Worm (Caenorhabditis elegans) whole organism, midembryonic: ENCODE results near the gene ttr-22.

ENCODE experiments used
- T22C8.4 ChIP-seq: fragments of 200-800 bp; sonication (Bioruptor generic); IDR thresholded peaks from 2 replicates; pipeline ENCODE4 v1.3.6; 2022; ENCODE audit warnings: missing genetic modification characterization, missing compliant biosample characterization
- cog-1 ChIP-seq: sonication (generic microtip); optimal IDR thresholded peaks from 2 replicates; lab custom pipeline; 2016; ENCODE audit warnings: missing genetic modification characterization, missing compliant biosample characterization
- flt-1 ChIP-seq: fragments of 200-800 bp; sonication (Bioruptor generic); IDR thresholded peaks from 2 replicates; pipeline ENCODE4 v1.3.6; 2022; ENCODE audit warnings: missing genetic modification characterization, missing compliant biosample characterization
- klf-2 ChIP-seq: fragments of 200-800 bp; sonication (Bioruptor generic); conservative IDR thresholded peaks from 2 replicates; pipeline ENCODE4 v1.3.6; 2022; ENCODE audit warnings: missing genetic modification reagents, missing genetic modification characterization, missing compliant biosample characterization
- med-1 ChIP-seq: sonication (generic microtip); optimal IDR thresholded peaks from 2 replicates; lab custom pipeline; 2017; ENCODE audit warnings: missing genetic modification characterization, mild to moderate bottlenecking, missing compliant biosample characterization, antibody characterized with exemption, missing genetic modification reagents; ENCODE audit not compliant: insufficient read depth
- ref-1 ChIP-seq: fragments of 200-800 bp; sonication (Bioruptor generic); conservative IDR thresholded peaks from 2 replicates; pipeline ENCODE4 v1.3.6; 2022; ENCODE audit warnings: missing genetic modification reagents, missing genetic modification characterization, missing compliant biosample characterization
- tab-1 ChIP-seq: fragments of 200-800 bp; sonication (Bioruptor generic); IDR thresholded peaks from 2 replicates; pipeline ENCODE4 v1.3.6; 2022; ENCODE audit warnings: missing genetic modification characterization, missing compliant biosample characterization
- ztf-23 ChIP-seq: fragments of 200-800 bp; sonication (Bioruptor generic); IDR thresholded peaks from 2 replicates; pipeline ENCODE4 v1.3.6; 2022; ENCODE audit warnings: missing genetic modification reagents, missing genetic modification characterization, missing compliant biosample characterization
- ztf-29 ChIP-seq: fragments of 200-800 bp; sonication (Bioruptor generic); IDR thresholded peaks from 2 replicates; pipeline ENCODE4 v1.3.6; 2022; ENCODE audit warnings: missing genetic modification reagents, missing genetic modification characterization, missing compliant biosample characterization

Gene ttr-22

DNA sequence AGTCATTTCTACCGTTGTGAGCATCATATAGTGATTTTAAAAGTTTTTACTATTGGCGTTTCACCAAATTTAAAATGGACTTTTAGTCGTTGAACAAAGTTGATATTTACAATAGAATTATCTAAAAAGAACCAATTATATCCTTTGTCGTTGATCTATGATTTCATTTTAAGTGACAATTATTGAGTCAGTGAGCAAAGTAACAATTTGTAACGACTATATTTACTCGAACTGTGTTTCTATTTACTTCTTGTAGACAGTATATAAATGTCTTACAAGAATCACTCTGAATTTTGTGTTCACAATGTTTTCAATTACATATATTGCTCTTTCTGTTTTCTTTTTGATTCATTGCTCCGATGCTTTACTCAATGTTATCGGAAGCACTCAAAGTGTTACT lies at the start of gene ttr-22:
Gene ttr-22 (plus strand): TSS at position 301 of the 400 bp plus-strand sequence.
- no peak for TF ChIP-seq ref-1
- no peak for TF ChIP-seq tab-1 (GFP tag; lab: Robert Waterston, UW)
- no peak for TF ChIP-seq cog-1 (tag; lab: Kevin White, UChicago)
- TF ChIP-seq ztf-29 (GFP tag; lab: Robert Waterston, UW): no peak
- no peak for TF ChIP-seq klf-2
- no peak for TF ChIP-seq ztf-23
- TF ChIP-seq flt-1: no peak

DNA sequence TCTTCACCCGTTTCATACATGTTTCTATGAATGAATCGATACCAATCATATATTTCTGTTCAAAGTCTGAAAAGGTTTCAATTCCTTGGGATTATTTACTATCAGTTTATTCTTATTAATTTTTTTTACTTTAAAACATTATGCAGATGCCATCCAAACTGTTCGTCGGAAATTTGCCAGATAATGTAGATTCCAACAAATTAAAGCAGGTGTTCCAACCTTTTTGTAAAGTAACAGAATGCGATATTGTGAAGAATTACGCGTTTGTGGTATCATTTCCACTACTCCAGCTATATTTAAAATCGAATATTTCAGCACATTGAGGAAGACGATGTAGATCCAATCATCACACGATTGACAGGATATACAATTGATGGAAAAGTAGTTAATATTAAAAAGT lies 49.1 kb upstream of the ttr-22 start, which contains the start of gene rnp-1:
Gene rnp-1 (plus strand): TSS at position 145 of the 400 bp plus-strand sequence.
- no peak for TF ChIP-seq ztf-29 (GFP tag; lab: Robert Waterston, UW)
- no peak for TF ChIP-seq klf-2
- TF ChIP-seq ref-1: no peak
- TF ChIP-seq med-1 (GFP tag; lab: Kevin White, UChicago): no peak
- TF ChIP-seq ztf-23: no peak
- TF ChIP-seq cog-1 (tag; lab: Kevin White, UChicago): no peak
- no peak for TF ChIP-seq tab-1 (GFP tag; lab: Robert Waterston, UW)
- TF ChIP-seq T22C8.4 (GFP tag; lab: Robert Waterston, UW): no peak
- no peak for TF ChIP-seq flt-1

DNA sequence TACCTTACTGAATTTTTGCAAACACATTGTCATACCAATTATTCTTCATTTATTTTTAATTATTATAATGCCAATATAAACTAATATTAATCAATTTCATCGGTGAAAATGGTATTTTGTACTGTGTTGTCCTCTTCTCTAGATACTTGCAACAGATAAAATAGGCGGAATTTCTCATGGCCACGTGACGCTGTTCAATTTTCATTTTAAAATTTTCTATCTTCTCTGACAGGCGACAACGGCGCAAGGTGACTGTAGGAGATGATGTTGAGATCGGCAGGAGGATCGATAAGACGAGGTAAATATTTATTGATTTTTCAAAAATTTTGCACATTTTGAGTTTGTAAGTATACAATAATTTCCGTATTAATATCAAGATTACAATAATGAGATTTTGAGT lies 47.0 kb upstream of the ttr-22 start, which contains the start of gene ogdh-2:
Gene ogdh-2 (plus strand): TSS at position 233 of the 400 bp plus-strand sequence.
- TF ChIP-seq T22C8.4 (GFP tag; lab: Robert Waterston, UW) (no peak), ref-1 (no peak)

DNA sequence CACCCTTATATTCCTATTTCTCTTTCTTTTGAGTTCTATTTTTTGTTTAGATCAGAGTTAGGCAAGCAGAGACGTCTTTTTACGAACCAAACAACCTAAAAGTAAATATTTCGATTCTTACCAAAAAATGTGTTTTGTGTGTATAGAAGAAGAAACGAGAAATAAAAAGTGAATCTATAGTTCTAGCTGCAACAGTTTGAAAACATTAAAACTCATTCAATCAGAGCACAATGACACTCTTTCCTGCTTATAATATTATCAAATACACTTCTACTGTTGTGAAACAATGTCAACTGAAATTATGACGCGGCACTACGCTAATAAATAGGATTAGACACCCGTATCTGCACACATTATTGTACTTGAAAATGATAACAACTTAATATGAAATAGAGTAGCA lies 45.4 kb upstream of the ttr-22 start, which contains the start of gene ZK836.3:
Gene ZK836.3 (minus strand): TSS at position 101 of the 400 bp plus-strand sequence.
- TF ChIP-seq cog-1 (tag; lab: Kevin White, UChicago) (no peak), flt-1 (no peak), ref-1 (no peak), ztf-23 (no peak), med-1 (GFP tag; lab: Kevin White, UChicago) (no peak), klf-2 (no peak), ztf-29 (GFP tag; lab: Robert Waterston, UW) (no peak), tab-1 (GFP tag; lab: Robert Waterston, UW) (no peak), T22C8.4 (GFP tag; lab: Robert Waterston, UW) (no peak)

DNA sequence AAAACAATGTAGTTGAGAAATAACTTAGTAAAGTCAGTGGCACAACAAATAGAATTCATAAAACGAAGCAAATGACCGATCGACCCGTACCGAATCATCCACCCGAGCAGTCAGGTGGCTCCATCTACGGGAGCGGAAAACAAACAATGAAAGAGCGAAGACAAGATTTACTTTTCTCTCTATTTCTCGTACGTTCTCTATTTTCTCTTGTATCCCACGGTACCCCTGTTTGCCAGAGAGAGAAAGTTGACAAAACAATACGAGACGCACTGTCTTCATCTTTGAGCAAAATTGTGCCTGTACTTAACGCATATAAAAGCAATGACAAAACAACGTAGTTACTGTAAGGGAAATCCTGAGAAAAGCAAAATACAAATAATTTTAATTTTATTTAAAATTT lies 44.6 kb upstream of the ttr-22 start:
- TF ChIP-seq klf-2 (no peak), cog-1 (tag; lab: Kevin White, UChicago) (no peak), flt-1 (no peak), med-1 (GFP tag; lab: Kevin White, UChicago) (no peak), tab-1 (GFP tag; lab: Robert Waterston, UW) (no peak), ref-1 (no peak), ztf-23 (no peak), T22C8.4 (GFP tag; lab: Robert Waterston, UW) (no peak), ztf-29 (GFP tag; lab: Robert Waterston, UW) (no peak)

DNA sequence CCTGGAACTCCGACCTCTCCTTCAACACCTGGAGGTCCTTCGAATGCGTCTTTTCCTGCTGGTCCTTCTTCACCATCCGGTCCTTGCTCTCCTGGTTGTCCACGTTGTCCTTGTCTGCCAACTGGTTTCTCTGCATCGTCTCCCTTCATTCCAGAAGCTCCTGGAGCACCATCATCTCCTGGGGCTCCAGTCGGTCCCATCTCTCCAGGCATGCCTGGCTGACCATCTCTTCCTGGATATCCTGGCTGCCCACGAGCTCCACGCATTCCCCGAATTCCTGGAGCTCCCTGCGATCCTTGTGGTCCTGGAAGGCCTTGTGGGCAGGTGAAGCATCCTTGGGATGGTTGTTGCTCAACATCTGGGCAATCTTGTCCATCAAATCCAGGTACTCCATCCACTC lies 43.5 kb upstream of the ttr-22 start:
- TF ChIP-seq cog-1 (tag; lab: Kevin White, UChicago) (no peak), med-1 (GFP tag; lab: Kevin White, UChicago) (no peak), ref-1 (no peak), ztf-23 (no peak), T22C8.4 (GFP tag; lab: Robert Waterston, UW) (no peak), tab-1 (GFP tag; lab: Robert Waterston, UW) (no peak)

DNA sequence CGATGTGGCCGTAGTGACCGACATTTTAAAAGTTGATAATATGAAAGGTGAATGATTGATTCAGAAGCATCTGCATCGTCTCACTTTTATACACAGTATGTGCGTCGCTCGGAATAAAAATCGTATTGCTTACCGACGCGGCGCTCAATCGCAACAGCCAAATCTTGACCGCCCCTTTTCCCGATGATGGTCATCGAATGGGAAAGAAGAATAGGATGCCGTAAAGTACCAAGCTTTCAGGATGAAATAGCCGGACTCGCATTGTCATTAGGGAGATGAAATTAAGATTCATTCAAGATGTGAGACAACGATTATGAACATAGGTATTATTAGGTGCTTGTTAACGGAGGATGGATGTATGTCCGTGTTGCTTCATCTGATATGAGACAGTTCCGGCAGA lies 42.7 kb upstream of the ttr-22 start, which contains the start of gene lon-3:
Gene lon-3 (minus strand): TSS at position 101 of the 400 bp plus-strand sequence.
- TF ChIP-seq ztf-23 (no peak), klf-2 (no peak), med-1 (GFP tag; lab: Kevin White, UChicago) (no peak), ref-1 (no peak), ztf-29 (GFP tag; lab: Robert Waterston, UW) (no peak), tab-1 (GFP tag; lab: Robert Waterston, UW) (no peak), T22C8.4 (GFP tag; lab: Robert Waterston, UW) (no peak), cog-1 (tag; lab: Kevin White, UChicago) (no peak), flt-1 (no peak)

DNA sequence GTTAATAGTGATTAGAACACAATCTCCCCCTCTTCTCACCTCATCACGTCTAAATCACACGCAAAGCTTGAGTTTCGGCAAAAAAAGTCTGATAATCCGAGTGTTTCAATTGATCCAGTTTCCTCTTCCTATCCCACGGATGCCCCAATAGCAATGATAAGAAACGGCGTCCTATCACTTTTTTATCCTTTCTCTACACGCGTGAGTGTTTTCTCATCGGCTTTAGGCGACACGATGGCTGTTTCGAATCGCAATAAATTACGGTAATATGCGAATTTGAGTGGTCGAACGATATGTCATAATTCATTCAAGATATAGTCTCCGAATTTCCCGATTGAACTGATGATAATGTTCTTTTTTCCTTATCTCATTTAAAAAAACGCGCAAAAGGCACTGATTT lies 41.8 kb upstream of the ttr-22 start:
- TF ChIP-seq klf-2 (no peak), flt-1 (no peak), med-1 (GFP tag; lab: Kevin White, UChicago) (no peak), T22C8.4 (GFP tag; lab: Robert Waterston, UW) (no peak), cog-1 (tag; lab: Kevin White, UChicago) (no peak), ztf-23 (no peak), ref-1 (no peak), ztf-29 (GFP tag; lab: Robert Waterston, UW) (no peak), tab-1 (GFP tag; lab: Robert Waterston, UW) (no peak)

DNA sequence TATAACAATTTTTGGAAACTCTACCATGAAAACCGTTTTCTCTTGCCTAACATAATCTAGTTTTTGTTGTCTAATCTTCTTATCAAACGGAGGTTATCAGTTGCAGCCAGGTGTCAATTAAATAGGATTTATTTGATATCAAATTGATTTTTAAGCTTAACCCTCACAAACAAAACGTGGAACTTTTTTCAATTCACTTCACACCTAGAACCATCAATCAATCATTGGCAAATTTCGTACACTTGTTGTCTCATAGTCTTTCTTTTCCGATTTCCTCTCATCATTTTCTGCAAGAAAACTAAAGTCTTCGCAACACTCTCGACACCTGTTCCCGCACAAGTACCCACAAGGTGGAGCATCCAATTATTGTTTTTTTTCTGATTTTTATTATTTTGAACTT lies 32.5 kb upstream of the ttr-22 start:
- TF ChIP-seq T22C8.4 (GFP tag; lab: Robert Waterston, UW) (no peak), tab-1 (GFP tag; lab: Robert Waterston, UW) (no peak), flt-1 (no peak), ref-1 (no peak), ztf-29 (GFP tag; lab: Robert Waterston, UW) (no peak), cog-1 (tag; lab: Kevin White, UChicago) (no peak), med-1 (GFP tag; lab: Kevin White, UChicago) (no peak), ztf-23 (no peak), klf-2 (no peak)

DNA sequence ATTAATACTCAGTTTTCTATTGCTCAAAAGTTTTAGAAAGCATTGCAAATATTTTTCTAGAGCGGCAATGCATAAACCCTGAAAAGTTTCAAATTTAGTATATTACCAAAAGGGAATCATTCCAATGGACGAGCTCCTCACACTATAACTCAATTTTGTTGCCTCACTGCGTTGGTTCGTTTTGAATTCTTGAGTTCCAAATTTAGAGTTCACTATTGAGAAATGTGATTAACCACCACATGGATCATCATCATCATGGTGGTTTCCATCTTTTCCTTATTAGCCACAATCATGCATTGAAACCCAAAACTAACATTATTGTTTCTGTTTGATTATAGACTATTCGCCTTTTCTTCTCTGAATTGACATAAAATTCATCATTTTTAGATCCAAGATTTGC lies 31.3 kb upstream of the ttr-22 start:
- TF ChIP-seq T22C8.4 (GFP tag; lab: Robert Waterston, UW) (no peak), ztf-23 (no peak)

DNA sequence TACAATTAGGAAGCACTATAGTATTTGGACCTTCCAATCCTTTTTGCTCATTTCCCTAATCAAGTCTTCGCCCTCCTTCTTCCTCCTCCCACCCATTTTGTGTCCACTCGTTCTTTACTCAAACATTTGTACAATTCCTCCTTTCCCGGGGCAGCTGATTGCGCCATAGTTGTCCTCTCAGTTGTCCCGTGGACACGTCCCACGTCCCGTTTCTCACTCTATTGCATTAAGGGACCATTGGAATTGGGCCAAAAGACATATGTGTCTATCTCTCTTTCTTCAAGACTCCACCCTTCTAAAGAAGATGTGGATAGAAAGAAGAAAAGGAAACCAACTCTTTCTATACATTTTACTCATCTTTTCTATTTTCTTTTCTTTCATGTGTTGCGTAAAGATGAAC lies 30.1 kb upstream of the ttr-22 start:
- no peak for TF ChIP-seq ztf-29 (GFP tag; lab: Robert Waterston, UW)
- no peak for TF ChIP-seq ref-1
- no peak for TF ChIP-seq klf-2
- TF ChIP-seq med-1 (GFP tag; lab: Kevin White, UChicago): no peak
- no peak for TF ChIP-seq cog-1 (tag; lab: Kevin White, UChicago)
